Worm (Caenorhabditis elegans): Measurements from ENCODE around the gene sdz-5.
"Not testable (repeated sequence)": the region's sequence is repeated elsewhere in the genome, so short reads cannot be mapped to it uniquely, and the experiment has no call there.

The sdz-5 gene

ce11 chrII:3024655-3025054, 16.2 kb downstream of the sdz-5 start:
- TF ChIP-seq unc-62 (GFP tag; optimal IDR thresholded peaks at IDR 0.05) = no peak

- no peak for TF ChIP-seq unc-62 (GFP tag; optimal IDR thresholded peaks at IDR 0.05)
Observed at ce11 chrII:3028264-3028663, 19.8 kb downstream of the sdz-5 start.

ce11 chrII:3030416-3030815, 21.9 kb downstream of the sdz-5 start:
- no peak for TF ChIP-seq unc-62 (GFP tag; optimal IDR thresholded peaks at IDR 0.05)

- not testable (repeated sequence) for TF ChIP-seq unc-62 (GFP tag; optimal IDR thresholded peaks at IDR 0.05)
Observed at ce11 chrII:3032480-3032879, 24.0 kb downstream of the sdz-5 start, which contains the start of gene B0454.6. B0454.6 (plus strand) TSS chrII:3032780.

- no peak for TF ChIP-seq unc-62 (GFP tag; optimal IDR thresholded peaks at IDR 0.05)
Observed at ce11 chrII:3034914-3035313, 26.4 kb downstream of the sdz-5 start.

- no peak for TF ChIP-seq unc-62 (GFP tag; optimal IDR thresholded peaks at IDR 0.05)
Observed at ce11 chrII:3036344-3036743, 27.8 kb downstream of the sdz-5 start.

- no peak for TF ChIP-seq unc-62 (GFP tag; optimal IDR thresholded peaks at IDR 0.05)
Observed at ce11 chrII:3038453-3038909, 30.0 kb downstream of the sdz-5 start, which contains the start of the genes B0454.26 and B0454.5. B0454.26 (minus strand) TSS chrII:3038553. B0454.5 (plus strand) TSS chrII:3038859.

- no peak for TF ChIP-seq unc-62 (GFP tag; optimal IDR thresholded peaks at IDR 0.05)
Observed at ce11 chrII:3043358-3043757, 34.9 kb downstream of the sdz-5 start, which contains the start of gene B0454.8. B0454.8 (minus strand) TSS chrII:3043458.

- TF ChIP-seq unc-62 (GFP tag; optimal IDR thresholded peaks at IDR 0.05) = no peak
Observed at ce11 chrII:3044023-3044422, 35.5 kb downstream of the sdz-5 start, which contains the start of gene sri-29. sri-29 (plus strand) TSS chrII:3044323.

ce11 chrII:3045422-3045821, 36.9 kb downstream of the sdz-5 start:
- no peak for TF ChIP-seq unc-62 (GFP tag; optimal IDR thresholded peaks at IDR 0.05)

- TF ChIP-seq unc-62 (GFP tag; optimal IDR thresholded peaks at IDR 0.05) = no peak
Observed at ce11 chrII:3045875-3046274, 37.4 kb downstream of the sdz-5 start, which contains the start of gene sri-30. sri-30 (plus strand) TSS chrII:3046175.

- TF ChIP-seq unc-62 (GFP tag; optimal IDR thresholded peaks at IDR 0.05) = no peak
Observed at ce11 chrII:3048378-3048777, 39.9 kb downstream of the sdz-5 start, which contains the start of gene sri-28. sri-28 (plus strand) TSS chrII:3048678.

- TF ChIP-seq unc-62 (GFP tag; optimal IDR thresholded peaks at IDR 0.05) = no peak
Observed at ce11 chrII:3048989-3049388, 40.5 kb downstream of the sdz-5 start.

ce11 chrII:3050703-3051102, 42.2 kb downstream of the sdz-5 start, which contains the start of gene sri-31:
sri-31 (plus strand) TSS chrII:3051003.
- TF ChIP-seq unc-62 (GFP tag; optimal IDR thresholded peaks at IDR 0.05) = no peak

ce11 chrII:3051332-3051731, 42.8 kb downstream of the sdz-5 start:
- TF ChIP-seq unc-62 (GFP tag; optimal IDR thresholded peaks at IDR 0.05) = no peak

ce11 chrII:3052843-3053242, 44.3 kb downstream of the sdz-5 start:
- no peak for TF ChIP-seq unc-62 (GFP tag; optimal IDR thresholded peaks at IDR 0.05)

- no peak for TF ChIP-seq unc-62 (GFP tag; optimal IDR thresholded peaks at IDR 0.05)
Observed at ce11 chrII:3053689-3054088, 45.2 kb downstream of the sdz-5 start.

ce11 chrII:3054221-3054620, 45.7 kb downstream of the sdz-5 start, which contains the start of gene lido-13:
lido-13 (minus strand) TSS chrII:3054321.
- no peak for TF ChIP-seq unc-62 (GFP tag; optimal IDR thresholded peaks at IDR 0.05)
